Worm (Caenorhabditis elegans) whole organism, L3 larva: ENCODE results near the gene C53B7.2.

Experiments
- aly-2 ChIP-seq: fragments of 150-350 bp; optimal IDR thresholded peaks from 2 replicates; lab custom pipeline; 2014; ENCODE audit warnings: missing biosample characterization, missing genetic modification characterization
- elt-2 ChIP-seq: sonication (generic microtip); optimal IDR thresholded peaks from 2 replicates; lab custom pipeline; 2016; ENCODE audit warnings: missing genetic modification reagents, mild to moderate bottlenecking, missing genetic modification characterization, missing compliant biosample characterization
- elt-3 ChIP-seq, 3 experiments: fragments of 150-350 bp in 1 of 3; sonication (generic microtip) in 2 of 3; optimal IDR thresholded peaks; 2 replicates in 2 of 3; 4 replicates in 1 of 3; lab custom pipeline; 2014 to 2017; ENCODE audit warnings: missing biosample characterization in 3 of 3, missing genetic modification characterization in 3 of 3
- fos-1 ChIP-seq: fragments of 150-350 bp; optimal IDR thresholded peaks from 2 replicates; lab custom pipeline; 2014; ENCODE audit warnings: missing biosample characterization, missing genetic modification characterization
- nhr-11 ChIP-seq: fragments of 150-350 bp; optimal IDR thresholded peaks from 2 replicates; lab custom pipeline; 2014; ENCODE audit warnings: missing biosample characterization, missing genetic modification characterization
- nhr-237 ChIP-seq: fragments of 150-350 bp; optimal IDR thresholded peaks from 2 replicates; lab custom pipeline; 2014; ENCODE audit warnings: missing biosample characterization, missing genetic modification characterization
- nhr-76 ChIP-seq: fragments of 150-350 bp; sonication (generic microtip); optimal IDR thresholded peaks from 5 replicates; lab custom pipeline; 2014; ENCODE audit warnings: missing biosample characterization, missing genetic modification characterization
- nhr-77 ChIP-seq: fragments of 150-350 bp; optimal IDR thresholded peaks from 2 replicates; lab custom pipeline; 2014; ENCODE audit warnings: missing biosample characterization, missing genetic modification characterization

DNA sequence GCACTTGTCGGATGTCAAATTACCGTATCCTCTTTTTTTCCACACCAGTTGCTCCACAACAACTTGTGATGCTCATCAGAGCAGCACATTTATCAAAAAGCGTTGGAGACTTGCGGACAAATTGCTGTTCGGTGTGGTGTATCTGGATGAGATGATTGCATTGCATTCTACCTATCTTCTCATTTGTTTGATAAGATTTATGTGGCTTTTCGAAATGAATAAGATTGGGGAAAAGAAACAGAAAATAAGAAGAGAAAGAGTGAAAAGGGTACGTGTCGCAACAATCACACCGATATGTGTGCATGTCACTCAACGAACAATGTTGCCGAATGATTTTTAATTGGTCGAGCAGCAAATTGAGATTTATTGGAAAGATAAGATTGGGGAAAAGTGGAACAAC, 48.1 kb downstream of the C53B7.2 start:
- TF ChIP-seq nhr-237 (tag; lab: Kevin White, UChicago), result no peak
- no peak for TF ChIP-seq aly-2
- TF ChIP-seq nhr-11 (tag; lab: Kevin White, UChicago), result no peak
- TF ChIP-seq elt-3 (tag; optimal IDR thresholded peaks at IDR 0.05; lab: Kevin White, UChicago), result no peak
- TF ChIP-seq fos-1 (tag; lab: Kevin White, UChicago), result no peak
- TF ChIP-seq nhr-77 (tag; lab: Kevin White, UChicago), result no peak
- no peak for TF ChIP-seq nhr-76 (tag; lab: Kevin White, UChicago)
- TF ChIP-seq elt-2 (tag; lab: Kevin White, UChicago), result no peak
